Worm (Caenorhabditis elegans) whole organism, mixed stage, embryonic: ENCODE measurements around the gene ifc-1.

Experiments used
- lin-13 ChIP-seq: fragments of 150-350 bp; optimal IDR thresholded peaks from 2 replicates; lab custom pipeline; 2014; ENCODE audit warnings: missing biosample characterization, missing genetic modification characterization
- lsy-2 ChIP-seq: fragments of 150-350 bp; optimal IDR thresholded peaks from 2 replicates; lab custom pipeline; 2014; ENCODE audit warnings: missing biosample characterization, missing genetic modification characterization
- pha-4 ChIP-seq: fragments of 150-350 bp; optimal IDR thresholded peaks from 2 replicates; lab custom pipeline; 2018; ENCODE audit warnings: missing biosample characterization, missing genetic modification reagents, missing genetic modification characterization
- ztf-11 ChIP-seq: fragments of 150-350 bp; optimal IDR thresholded peaks from 2 replicates; lab custom pipeline; 2014; ENCODE audit warnings: missing biosample characterization, missing genetic modification characterization

- TF ChIP-seq lin-13 (tag; lab: Kevin White, UChicago) (no peak), pha-4 (tag; lab: Kevin White, UChicago) (no peak), lsy-2 (tag; lab: Kevin White, UChicago) (no peak), ztf-11 (tag; lab: Kevin White, UChicago) (no peak)
Measured at ce11 chrV:2931252-2931651, 50.1 kb downstream of the ifc-1 start, which contains the start of gene C31B8.1.
